Worm (Caenorhabditis elegans) whole organism, late embryonic: ENCODE results near the gene acer-1.

ENCODE experiments used
- C08G9.2 ChIP-seq: sonication (generic microtip); optimal IDR thresholded peaks from 2 replicates; lab custom pipeline; 2016; ENCODE audit warnings: mild to moderate bottlenecking, missing genetic modification characterization, moderate library complexity, missing compliant biosample characterization
- C38D4.7 ChIP-seq: fragments of 200-800 bp; sonication (Bioruptor generic); optimal IDR thresholded peaks from 2 replicates; lab custom pipeline; 2018; ENCODE audit warnings: mild to moderate bottlenecking, missing genetic modification characterization, moderate library complexity, missing compliant biosample characterization
- F13H6.1 ChIP-seq: sonication (generic microtip); optimal IDR thresholded peaks from 2 replicates; lab custom pipeline; 2016; ENCODE audit warnings: missing genetic modification characterization, missing compliant biosample characterization
- K09A11.1 ChIP-seq: sonication (generic microtip); optimal IDR thresholded peaks from 2 replicates; lab custom pipeline; 2017; ENCODE audit warnings: antibody characterized with exemption, mild to moderate bottlenecking, missing genetic modification characterization, missing compliant biosample characterization; ENCODE audit not compliant: insufficient read depth
- Y22D7AL.16 ChIP-seq: sonication (generic microtip); optimal IDR thresholded peaks from 2 replicates; lab custom pipeline; 2016; ENCODE audit warnings: missing genetic modification characterization, missing compliant biosample characterization
- ahr-1 ChIP-seq: sonication (generic microtip); optimal IDR thresholded peaks from 2 replicates; lab custom pipeline; 2016; ENCODE audit warnings: missing genetic modification characterization, missing compliant biosample characterization
- ama-1 ChIP-seq: fragments of 150-350 bp; optimal IDR thresholded peaks from 2 replicates; lab custom pipeline; 2014
- ceh-14 ChIP-seq: sonication (generic microtip); optimal IDR thresholded peaks from 2 replicates; lab custom pipeline; 2016; ENCODE audit warnings: missing genotype, missing genetic modification characterization, missing compliant biosample characterization
- ceh-18 ChIP-seq: sonication (generic microtip); optimal IDR thresholded peaks from 2 replicates; lab custom pipeline; 2016; ENCODE audit warnings: missing genetic modification characterization, missing compliant biosample characterization
- ceh-19 ChIP-seq: fragments of 200-800 bp; sonication (Bioruptor generic); optimal IDR thresholded peaks from 2 replicates; lab custom pipeline; 2018; ENCODE audit warnings: mild to moderate bottlenecking, missing genetic modification characterization, missing compliant biosample characterization
- ceh-2 ChIP-seq: sonication (generic microtip); optimal IDR thresholded peaks from 2 replicates; lab custom pipeline; 2016; ENCODE audit warnings: missing genotype, missing genetic modification characterization, missing compliant biosample characterization
- ceh-22 ChIP-seq: sonication (generic microtip); optimal IDR thresholded peaks from 2 replicates; lab custom pipeline; 2017; ENCODE audit warnings: missing biosample characterization, missing genetic modification characterization
- ceh-24 ChIP-seq: sonication (generic microtip); optimal IDR thresholded peaks from 2 replicates; lab custom pipeline; 2016; ENCODE audit warnings: mild to moderate bottlenecking, missing genetic modification characterization, missing compliant biosample characterization
- ceh-30 ChIP-seq: fragments of 150-350 bp; optimal IDR thresholded peaks from 2 replicates; lab custom pipeline; 2014; ENCODE audit warnings: missing biosample characterization, missing genetic modification characterization
- ceh-31 ChIP-seq: sonication (generic microtip); optimal IDR thresholded peaks from 2 replicates; lab custom pipeline; 2016; ENCODE audit warnings: missing genetic modification characterization, missing compliant biosample characterization
- ceh-34 ChIP-seq: sonication (generic microtip); optimal IDR thresholded peaks from 2 replicates; lab custom pipeline; 2016; ENCODE audit warnings: mild to moderate bottlenecking, missing genetic modification characterization, missing compliant biosample characterization
- ceh-45 ChIP-seq: fragments of 200-800 bp; sonication (Bioruptor generic); IDR thresholded peaks from 2 replicates; pipeline ENCODE4 v1.3.6; 2022; ENCODE audit warnings: missing genetic modification reagents, missing genetic modification characterization, missing compliant biosample characterization
- ceh-6 ChIP-seq: fragments of 200-800 bp; sonication (Bioruptor generic); optimal IDR thresholded peaks from 2 replicates; lab custom pipeline; 2018; ENCODE audit warnings: mild to moderate bottlenecking, missing genetic modification characterization, missing compliant biosample characterization
- che-1 ChIP-seq: sonication (generic microtip); optimal IDR thresholded peaks from 2 replicates; lab custom pipeline; 2016; ENCODE audit warnings: mild to moderate bottlenecking, missing genetic modification characterization, missing compliant biosample characterization
- dmd-4 ChIP-seq: sonication (generic microtip); optimal IDR thresholded peaks from 2 replicates; lab custom pipeline; 2016; ENCODE audit warnings: borderline replicate concordance, missing genetic modification characterization, missing compliant biosample characterization
- dve-1 ChIP-seq: sonication (generic microtip); optimal IDR thresholded peaks from 2 replicates; lab custom pipeline; 2017; ENCODE audit warnings: antibody characterized with exemption, mild to moderate bottlenecking, missing genetic modification characterization, missing compliant biosample characterization
- elt-2 ChIP-seq: sonication (generic microtip); optimal IDR thresholded peaks from 2 replicates; lab custom pipeline; 2016; ENCODE audit warnings: missing genetic modification reagents, missing genetic modification characterization, missing compliant biosample characterization
- elt-4 ChIP-seq: sonication (generic microtip); optimal IDR thresholded peaks from 2 replicates; lab custom pipeline; 2016; ENCODE audit warnings: missing genetic modification characterization, missing compliant biosample characterization
- ets-4 ChIP-seq: sonication (generic microtip); optimal IDR thresholded peaks from 2 replicates; lab custom pipeline; 2016; ENCODE audit warnings: missing genetic modification characterization, missing compliant biosample characterization
- eyg-1 ChIP-seq: sonication (generic microtip); optimal IDR thresholded peaks from 2 replicates; lab custom pipeline; 2016; ENCODE audit warnings: missing genotype, missing genetic modification characterization, missing compliant biosample characterization
- fax-1 ChIP-seq: sonication (generic microtip); optimal IDR thresholded peaks from 2 replicates; lab custom pipeline; 2016; ENCODE audit warnings: missing genotype, missing genetic modification characterization, missing compliant biosample characterization
- fkh-10 ChIP-seq: fragments of 150-350 bp; optimal IDR thresholded peaks from 2 replicates; lab custom pipeline; 2014; ENCODE audit warnings: missing biosample characterization, missing genetic modification reagents, missing genetic modification characterization
- fkh-6 ChIP-seq: sonication (generic microtip); optimal IDR thresholded peaks from 2 replicates; lab custom pipeline; 2016; ENCODE audit warnings: missing genetic modification characterization, missing compliant biosample characterization
- gmeb-2 ChIP-seq: sonication (generic microtip); optimal IDR thresholded peaks from 2 replicates; lab custom pipeline; 2016; ENCODE audit warnings: missing genetic modification characterization, inconsistent platforms, missing compliant biosample characterization
- hlh-13 ChIP-seq: fragments of 200-800 bp; sonication (Bioruptor generic); optimal IDR thresholded peaks from 2 replicates; lab custom pipeline; 2018; ENCODE audit warnings: mild to moderate bottlenecking, missing genetic modification characterization, missing compliant biosample characterization
- hlh-15 ChIP-seq: sonication (generic microtip); optimal IDR thresholded peaks from 2 replicates; lab custom pipeline; 2016; ENCODE audit warnings: missing genetic modification characterization, missing compliant biosample characterization
- hlh-6 ChIP-seq: sonication (generic microtip); optimal IDR thresholded peaks from 2 replicates; lab custom pipeline; 2016; ENCODE audit warnings: missing genotype, missing genetic modification characterization, missing compliant biosample characterization
- madf-2 ChIP-seq: sonication (generic microtip); optimal IDR thresholded peaks from 2 replicates; lab custom pipeline; 2017; ENCODE audit warnings: missing genetic modification characterization, missing compliant biosample characterization
- nfya-1 ChIP-seq: sonication (generic microtip); optimal IDR thresholded peaks from 2 replicates; lab custom pipeline; 2017; ENCODE audit warnings: missing genetic modification characterization, mild to moderate bottlenecking, missing compliant biosample characterization, antibody characterized with exemption, moderate library complexity
- nhr-11 ChIP-seq: fragments of 150-350 bp; optimal IDR thresholded peaks from 2 replicates; lab custom pipeline; 2014; ENCODE audit warnings: missing biosample characterization, missing genetic modification characterization
- nhr-232 ChIP-seq: sonication (generic microtip); optimal IDR thresholded peaks from 2 replicates; lab custom pipeline; 2016; ENCODE audit warnings: missing genetic modification characterization, missing compliant biosample characterization
- npax-4 ChIP-seq: sonication (generic microtip); optimal IDR thresholded peaks from 2 replicates; lab custom pipeline; 2016; ENCODE audit warnings: missing genetic modification characterization, missing compliant biosample characterization
- pag-3 ChIP-seq: sonication (generic microtip); optimal IDR thresholded peaks from 2 replicates; lab custom pipeline; 2016; ENCODE audit warnings: missing compliant biosample characterization, missing genetic modification characterization, borderline replicate concordance
- pat-9 ChIP-seq: fragments of 200-800 bp; sonication (Bioruptor generic); optimal IDR thresholded peaks from 2 replicates; lab custom pipeline; 2018; ENCODE audit warnings: mild to moderate bottlenecking, missing genetic modification characterization, moderate library complexity, missing compliant biosample characterization
- pha-2 ChIP-seq: sonication (generic microtip); optimal IDR thresholded peaks from 2 replicates; lab custom pipeline; 2017; ENCODE audit warnings: mild to moderate bottlenecking, missing genetic modification characterization, missing compliant biosample characterization
- pha-4 ChIP-seq: fragments of 150-350 bp; optimal IDR thresholded peaks from 2 replicates; lab custom pipeline; 2018; ENCODE audit warnings: missing biosample characterization, missing genetic modification reagents, missing genetic modification characterization
- pqm-1 ChIP-seq: sonication (generic microtip); optimal IDR thresholded peaks from 2 replicates; lab custom pipeline; 2016; ENCODE audit warnings: missing genetic modification characterization, missing compliant biosample characterization
- ref-2 ChIP-seq: sonication (generic microtip); optimal IDR thresholded peaks from 2 replicates; lab custom pipeline; 2016; ENCODE audit warnings: missing genetic modification characterization, missing compliant biosample characterization
- rnt-1 ChIP-seq: sonication (generic microtip); optimal IDR thresholded peaks from 2 replicates; lab custom pipeline; 2016; ENCODE audit warnings: missing genetic modification characterization, missing compliant biosample characterization
- sdc-2 ChIP-seq: sonication (generic microtip); optimal IDR thresholded peaks from 2 replicates; lab custom pipeline; 2016; ENCODE audit warnings: missing genotype, missing genetic modification characterization, missing compliant biosample characterization
- sox-2 ChIP-seq: fragments of 200-800 bp; sonication (Bioruptor generic); IDR thresholded peaks from 2 replicates; pipeline ENCODE4 v1.3.6; 2022; ENCODE audit warnings: missing genetic modification reagents, missing genetic modification characterization, missing compliant biosample characterization
- sox-4 ChIP-seq: sonication (generic microtip); optimal IDR thresholded peaks from 2 replicates; lab custom pipeline; 2017; ENCODE audit warnings: mild to moderate bottlenecking, missing genetic modification characterization, inconsistent platforms, missing compliant biosample characterization
- syd-9 ChIP-seq: sonication (generic microtip); optimal IDR thresholded peaks from 2 replicates; lab custom pipeline; 2016; ENCODE audit warnings: mild to moderate bottlenecking, missing genetic modification characterization, moderate library complexity, missing compliant biosample characterization
- tbx-7 ChIP-seq: sonication (generic microtip); optimal IDR thresholded peaks from 2 replicates; lab custom pipeline; 2016; ENCODE audit warnings: missing genotype, missing genetic modification characterization, missing compliant biosample characterization
- ttx-3 ChIP-seq: sonication (generic microtip); optimal IDR thresholded peaks from 2 replicates; lab custom pipeline; 2016; ENCODE audit warnings: missing genetic modification reagents, missing genetic modification characterization, missing compliant biosample characterization
- unc-3 ChIP-seq, 2 experiments: fragments of 200-800 bp in 1 of 2; sonication (Bioruptor generic) in 1 of 2; sonication (generic microtip) in 1 of 2; conservative IDR thresholded peaks in 1 of 2; optimal IDR thresholded peaks in 1 of 2; 2 replicates each; pipeline versions ENCODE4 v1.3.6 to Lab custom; 2016 to 2022; ENCODE audit warnings: missing compliant biosample characterization in 2 of 2, missing genetic modification characterization in 2 of 2, missing genetic modification reagents in 1 of 2
- unc-55 ChIP-seq: sonication (generic microtip); optimal IDR thresholded peaks from 2 replicates; lab custom pipeline; 2017; ENCODE audit warnings: missing biosample characterization, missing genetic modification reagents, missing genetic modification characterization
- unc-86 ChIP-seq: sonication (generic microtip); optimal IDR thresholded peaks from 2 replicates; lab custom pipeline; 2016; ENCODE audit warnings: missing genetic modification characterization, missing compliant biosample characterization

Gene acer-1

ce11 chrII:6853059-6853466 lies 37.1 kb downstream of the acer-1 start:
- TF ChIP-seq hlh-6 (tag; lab: Kevin White, UChicago), result peak; percentile 79
- TF ChIP-seq sox-2 (GFP tag; lab: Robert Waterston, UW), result peak; percentile 78
- peak; percentile 68 for TF ChIP-seq fax-1 (tag; lab: Kevin White, UChicago)
- TF ChIP-seq sox-4 (tag; lab: Kevin White, UChicago), result peak; percentile 76
- TF ChIP-seq ahr-1 (tag; lab: Kevin White, UChicago), result peak; percentile 66
- TF ChIP-seq hlh-13 (GFP tag; lab: Kevin White, UChicago), result peak; percentile 68
- TF ChIP-seq nhr-232, result peak; percentile 78
- TF ChIP-seq ceh-24, result peak; percentile 29
- TF ChIP-seq ceh-6 (GFP tag; lab: Kevin White, UChicago), result peak; percentile 91
- no peak for TF ChIP-seq pag-3 (tag; lab: Kevin White, UChicago)
- TF ChIP-seq ets-4 (tag; lab: Kevin White, UChicago), result peak; percentile 4
- peak; percentile 81 for TF ChIP-seq unc-86 (tag; lab: Kevin White, UChicago)
- TF ChIP-seq nhr-11 (tag; lab: Kevin White, UChicago), result no peak
- peak; percentile 68 for TF ChIP-seq Y22D7AL.16
- TF ChIP-seq dve-1 (tag; lab: Kevin White, UChicago), result peak; percentile 64
- peak; percentile 78 for TF ChIP-seq C38D4.7 (GFP tag; lab: Kevin White, UChicago)
- peak; percentile 89 for TF ChIP-seq ceh-19 (GFP tag; lab: Kevin White, UChicago)
- TF ChIP-seq ceh-31, result peak; percentile 73
- TF ChIP-seq pat-9 (tag; lab: Kevin White, UChicago), result peak; percentile 83
- TF ChIP-seq che-1 (tag; lab: Kevin White, UChicago), result peak; percentile 75
- TF ChIP-seq ceh-22 (tag; lab: Kevin White, UChicago), result no peak
- peak; percentile 75 for TF ChIP-seq unc-3 (GFP tag; conservative IDR thresholded peaks at IDR 0.05; lab: Robert Waterston, UW)
- peak; percentile 62 for TF ChIP-seq unc-3 (tag; optimal IDR thresholded peaks at IDR 0.05; lab: Kevin White, UChicago)
- peak; percentile 85 for TF ChIP-seq ttx-3 (tag; lab: Kevin White, UChicago)
- peak; percentile 66 for TF ChIP-seq fkh-10
- peak; percentile 76 for TF ChIP-seq madf-2 (tag; lab: Kevin White, UChicago)
- TF ChIP-seq ceh-30 (tag; lab: Kevin White, UChicago), result no peak
- peak; percentile 39 for TF ChIP-seq ceh-14 (tag; lab: Kevin White, UChicago)
- no peak for TF ChIP-seq elt-4 (tag; lab: Kevin White, UChicago)
- TF ChIP-seq F13H6.1 (tag; lab: Kevin White, UChicago), result peak; percentile 69
- TF ChIP-seq ceh-34 (tag; lab: Kevin White, UChicago), result peak; percentile 75
- peak; percentile 72 for TF ChIP-seq hlh-15
- TF ChIP-seq rnt-1 (tag; lab: Kevin White, UChicago), result peak; percentile 65
- no peak for TF ChIP-seq pqm-1 (tag; lab: Kevin White, UChicago)
- TF ChIP-seq K09A11.1 (tag; lab: Kevin White, UChicago), result peak; percentile 50
- TF ChIP-seq pha-4 (tag; lab: Kevin White, UChicago), result no peak
- TF ChIP-seq elt-2 (tag; lab: Kevin White, UChicago), result peak; percentile 92
- TF ChIP-seq ama-1 (lab: Kevin White, UChicago), result peak; percentile 41
- peak; percentile 76 for TF ChIP-seq dmd-4 (tag; lab: Kevin White, UChicago)
- TF ChIP-seq nfya-1, result peak; percentile 64
- peak; percentile 77 for TF ChIP-seq eyg-1 (tag; lab: Kevin White, UChicago)
- peak; percentile 84 for TF ChIP-seq ref-2 (tag; lab: Kevin White, UChicago)
- peak; percentile 74 for TF ChIP-seq ceh-45
- peak; percentile 14 for TF ChIP-seq unc-55 (GFP tag; lab: Kevin White, UChicago)
- TF ChIP-seq ceh-2 (tag; lab: Kevin White, UChicago), result peak; percentile 42
- TF ChIP-seq npax-4, result peak; percentile 40
- peak; percentile 67 for TF ChIP-seq syd-9
- TF ChIP-seq gmeb-2 (tag; lab: Kevin White, UChicago), result peak; percentile 71
- TF ChIP-seq fkh-6 (tag; lab: Kevin White, UChicago), result peak; percentile 80
- peak; percentile 62 for TF ChIP-seq tbx-7 (tag; lab: Kevin White, UChicago)
- TF ChIP-seq C08G9.2 (tag; lab: Kevin White, UChicago), result peak; percentile 66
- peak; percentile 72 for TF ChIP-seq ceh-18 (tag; lab: Kevin White, UChicago)
- peak; percentile 81 for TF ChIP-seq pha-2 (tag; lab: Kevin White, UChicago)
- TF ChIP-seq sdc-2, result peak; percentile 72
